Worm (Caenorhabditis elegans): ENCODE data around the gene oac-50.

Gene oac-50

ce11 chrV:9079965-9080432 is 6.7 kb upstream of the oac-50 start:
- no peak for TF ChIP-seq ceh-44 (GFP tag; IDR thresholded peaks at IDR 0.05)
- no peak for TF ChIP-seq lin-39 (tag; optimal IDR thresholded peaks at IDR 0.05)
- peak in 1 of 2 experiments; percentile 79 for TF ChIP-seq daf-16 (GFP tag; optimal IDR thresholded peaks at IDR 0.05)
- TF ChIP-seq daf-16 (tag; optimal IDR thresholded peaks at IDR 0.05) = peak; percentile 78
- TF ChIP-seq mdl-1 (tag; optimal IDR thresholded peaks at IDR 0.05) = peak in 1 of 2 experiments; percentile 51
- no peak for TF ChIP-seq F37D6.2 (tag; optimal IDR thresholded peaks at IDR 0.05)
- TF ChIP-seq Y75B8A.6 (GFP tag; IDR thresholded peaks at IDR 0.05) = 0 out of 2 replicates have a peak, but pooled peaks have one; percentile 31
- TF ChIP-seq mxl-3 (GFP tag; optimal IDR thresholded peaks at IDR 0.05) = peak; percentile 83
- no peak for TF ChIP-seq snpc-4 (tag; optimal IDR thresholded peaks at IDR 0.05)
- TF ChIP-seq nhr-28 (tag; optimal IDR thresholded peaks at IDR 0.05) = peak; percentile 63
- TF ChIP-seq ceh-20 (GFP tag; IDR thresholded peaks at IDR 0.05) = no peak
- peak; percentile 54 for TF ChIP-seq nhr-10 (tag; optimal IDR thresholded peaks at IDR 0.05)
- peak; percentile 56 for TF ChIP-seq nhr-77 (tag; optimal IDR thresholded peaks at IDR 0.05)
- peak; percentile 89 for TF ChIP-seq aha-1 (tag)
- TF ChIP-seq lin-13 (GFP tag; optimal IDR thresholded peaks at IDR 0.05) = peak; percentile 36
- TF ChIP-seq ces-1 (GFP tag; optimal IDR thresholded peaks at IDR 0.05) = no peak
- 0 out of 2 replicates have a peak, but pooled peaks have one; percentile 37 for TF ChIP-seq lin-1 (GFP tag; IDR thresholded peaks at IDR 0.05)
- TF ChIP-seq pqm-1 (tag; optimal IDR thresholded peaks at IDR 0.05) = peak; percentile 72
- no peak for TF ChIP-seq sdz-12 (GFP tag; optimal IDR thresholded peaks at IDR 0.05)
- TF ChIP-seq lim-7 (GFP tag; IDR thresholded peaks at IDR 0.05) = no peak
- TF ChIP-seq mep-1 (tag; optimal IDR thresholded peaks at IDR 0.05) = peak; percentile 50
- TF ChIP-seq nhr-48 (tag; optimal IDR thresholded peaks at IDR 0.05) = peak; percentile 93
- TF ChIP-seq dve-1 (tag; optimal IDR thresholded peaks at IDR 0.05; ENCODE audit: insufficient read depth) = peak; percentile 85
- TF ChIP-seq T26A8.4 (GFP tag; IDR thresholded peaks at IDR 0.05) = peak; percentile 67
- peak in 1 of 2 experiments; percentile 53 for TF ChIP-seq unc-62 (GFP tag; optimal IDR thresholded peaks at IDR 0.05 in 1 of 2)
- no peak for TF ChIP-seq unc-62 (tag; optimal IDR thresholded peaks at IDR 0.05)
- TF ChIP-seq dmd-6 (GFP tag; IDR thresholded peaks at IDR 0.05) = peak; percentile 98
- TF ChIP-seq zfp-3 (GFP tag; conservative IDR thresholded peaks at IDR 0.05) = peak; percentile 71; the same call in 1 of the 2 replicates
- peak; percentile 73 for TF ChIP-seq hlh-30 (tag; optimal IDR thresholded peaks at IDR 0.05; ENCODE audit: insufficient read depth)
- peak; percentile 71 for TF ChIP-seq pha-4 (GFP tag; IDR thresholded peaks at IDR 0.05)
- TF ChIP-seq pha-4 (tag; optimal IDR thresholded peaks at IDR 0.05) = no peak
- TF ChIP-seq nhr-41 (GFP tag; IDR thresholded peaks at IDR 0.05) = peak; percentile 64; the same call in 1 of the 2 replicates
- peak; percentile 76 for TF ChIP-seq gei-8 (GFP tag; optimal IDR thresholded peaks at IDR 0.05)
- TF ChIP-seq saeg-2 (GFP tag; IDR thresholded peaks at IDR 0.05) = peak; percentile 74; the same call in 1 of the 2 replicates
- TF ChIP-seq daf-12 (tag; optimal IDR thresholded peaks at IDR 0.05) = no peak
- TF ChIP-seq vab-7 (GFP tag; IDR thresholded peaks at IDR 0.05) = no peak
- TF ChIP-seq hlh-11 (tag; optimal IDR thresholded peaks at IDR 0.05) = peak; percentile 96
- no peak for TF ChIP-seq nhr-6 (tag; optimal IDR thresholded peaks at IDR 0.05)
- peak; percentile 42 for TF ChIP-seq T20F7.1 (GFP tag; optimal IDR thresholded peaks at IDR 0.05)
- TF ChIP-seq mxl-2 (GFP tag; conservative IDR thresholded peaks at IDR 0.05) = 0 out of 2 replicates have a peak, but pooled peaks have one; percentile 7
- TF ChIP-seq nhr-102 (tag; optimal IDR thresholded peaks at IDR 0.05) = peak; percentile 41
- no peak for TF ChIP-seq nhr-25 (tag; optimal IDR thresholded peaks at IDR 0.05; ENCODE audit: borderline replicate concordance, insufficient read depth)
- no peak for TF ChIP-seq D1046.2 (GFP tag; IDR thresholded peaks at IDR 0.05)
- TF ChIP-seq mdt-29 (GFP tag; IDR thresholded peaks at IDR 0.05) = peak; percentile 62
- no peak for TF ChIP-seq fos-1 (tag; optimal IDR thresholded peaks at IDR 0.05)
- no peak for TF ChIP-seq ZK337.2 (GFP tag; IDR thresholded peaks at IDR 0.05)
- peak in 1 of 2 experiments; percentile 96 for TF ChIP-seq hif-1 (tag; optimal IDR thresholded peaks at IDR 0.05)
- no peak for TF ChIP-seq nhr-111 (GFP tag; optimal IDR thresholded peaks at IDR 0.05)
- peak; percentile 88 for TF ChIP-seq tra-1 (GFP tag; IDR thresholded peaks at IDR 0.05)
